Worm (Caenorhabditis elegans) whole organism, L4 larva: ENCODE data around the gene fipr-13.
A peak's percentile ranks its signal among the peaks of the same experiment; 100 is the strongest.

ENCODE experiments used
- T26A8.4 ChIP-seq: fragments of 200-800 bp; sonication (Bioruptor generic); IDR thresholded peaks from 2 replicates; pipeline ENCODE4 v1.3.6; 2022; ENCODE audit warnings: missing genetic modification characterization, missing compliant biosample characterization
- Y105C5A.15 ChIP-seq: fragments of 200-800 bp; sonication (Bioruptor generic); IDR thresholded peaks from 2 replicates; pipeline ENCODE4 v1.3.6; 2022; ENCODE audit warnings: missing genetic modification characterization, missing compliant biosample characterization
- Y75B8A.6 ChIP-seq: fragments of 200-800 bp; sonication (Bioruptor generic); IDR thresholded peaks from 2 replicates; pipeline ENCODE4 v1.3.6; 2022; ENCODE audit warnings: missing genetic modification reagents, missing genetic modification characterization, missing compliant biosample characterization
- ZK337.2 ChIP-seq: fragments of 200-800 bp; sonication (Bioruptor generic); IDR thresholded peaks from 2 replicates; pipeline ENCODE4 v1.3.6; 2022; ENCODE audit warnings: missing genetic modification reagents, missing genetic modification characterization, missing compliant biosample characterization
- aha-1 ChIP-seq: fragments of 150-350 bp; peaks from one replicate; lab custom pipeline; 2014; ENCODE audit warnings: missing biosample characterization, missing genetic modification characterization
- aly-2 ChIP-seq: sonication (generic microtip); optimal IDR thresholded peaks from 2 replicates; lab custom pipeline; 2018; ENCODE audit warnings: missing biosample characterization, missing genetic modification characterization
- arid-1 ChIP-seq: fragments of 200-800 bp; sonication (Bioruptor generic); conservative IDR thresholded peaks from 2 replicates; pipeline ENCODE4 v1.3.6; 2022; ENCODE audit warnings: missing genetic modification reagents, missing genetic modification characterization, missing compliant biosample characterization
- ceh-20 ChIP-seq: fragments of 200-800 bp; sonication (Bioruptor generic); IDR thresholded peaks from 2 replicates; pipeline ENCODE4 v1.3.6; 2022; ENCODE audit warnings: missing genetic modification reagents, missing genetic modification characterization, missing compliant biosample characterization
- ceh-62 ChIP-seq: sonication (generic microtip); optimal IDR thresholded peaks from 2 replicates; lab custom pipeline; 2017; ENCODE audit warnings: missing biosample characterization, missing genetic modification characterization
- daf-16 ChIP-seq, 3 experiments: sonication (generic microtip); optimal IDR thresholded peaks; 2 replicates each; lab custom pipeline; 2016 to 2017; ENCODE audit warnings: missing genetic modification characterization in 3 of 3, missing genetic modification reagents in 3 of 3, mild to moderate bottlenecking in 2 of 3, missing compliant biosample characterization in 2 of 3, missing biosample characterization in 1 of 3, moderate library complexity in 1 of 3
- daf-19 ChIP-seq: fragments of 200-800 bp; sonication (Bioruptor generic); conservative IDR thresholded peaks from 2 replicates; pipeline ENCODE4 v1.3.6; 2022; ENCODE audit warnings: missing genetic modification characterization, missing compliant biosample characterization
- dmd-8 ChIP-seq: fragments of 200-800 bp; sonication (Bioruptor generic); IDR thresholded peaks from 2 replicates; pipeline ENCODE4 v1.3.6; 2022; ENCODE audit warnings: missing genetic modification characterization, missing compliant biosample characterization
- dpl-1 ChIP-seq: fragments of 150-350 bp; optimal IDR thresholded peaks from 2 replicates; lab custom pipeline; 2014; ENCODE audit warnings: missing biosample characterization, missing genetic modification reagents, missing genetic modification characterization
- duxl-1 ChIP-seq: sonication (generic microtip); optimal IDR thresholded peaks from 2 replicates; lab custom pipeline; 2016; ENCODE audit warnings: mild to moderate bottlenecking, missing genetic modification characterization, moderate library complexity, missing compliant biosample characterization; ENCODE audit not compliant: poor library complexity
- dve-1 ChIP-seq: sonication (generic microtip); optimal IDR thresholded peaks from 2 replicates; lab custom pipeline; 2017; ENCODE audit warnings: antibody characterized with exemption, mild to moderate bottlenecking, missing genetic modification characterization, missing compliant biosample characterization; ENCODE audit not compliant: insufficient read depth
- fkh-10 ChIP-seq: fragments of 150-350 bp; optimal IDR thresholded peaks from 2 replicates; lab custom pipeline; 2014; ENCODE audit warnings: missing biosample characterization, missing genetic modification reagents, missing genetic modification characterization
- hif-1 ChIP-seq, 2 experiments: sonication (generic microtip); optimal IDR thresholded peaks; 2 replicates each; lab custom pipeline; 2016 to 2017; ENCODE audit warnings: missing compliant biosample characterization in 2 of 2, missing genetic modification characterization in 2 of 2, missing genetic modification reagents in 2 of 2, missing genotype in 2 of 2, mild to moderate bottlenecking in 1 of 2
- hlh-30 ChIP-seq: sonication (generic microtip); optimal IDR thresholded peaks from 2 replicates; lab custom pipeline; 2017; ENCODE audit warnings: antibody characterized with exemption, mild to moderate bottlenecking, missing genetic modification characterization, missing compliant biosample characterization; ENCODE audit not compliant: insufficient read depth
- hmg-1.1 ChIP-seq: fragments of 200-800 bp; sonication (Bioruptor generic); IDR thresholded peaks from 2 replicates; pipeline ENCODE4 v1.3.6; 2022; ENCODE audit warnings: missing genetic modification reagents, missing genetic modification characterization, missing compliant biosample characterization
- lin-15B ChIP-seq: fragments of 150-350 bp; sonication (generic microtip); optimal IDR thresholded peaks from 3 replicates; lab custom pipeline; 2014; ENCODE audit warnings: missing biosample characterization, missing genetic modification characterization
- lin-29 ChIP-seq: fragments of 200-800 bp; sonication (Bioruptor generic); IDR thresholded peaks from 2 replicates; pipeline ENCODE4 v1.3.6; 2022; ENCODE audit warnings: missing genetic modification reagents, missing genetic modification characterization, missing compliant biosample characterization
- mdl-1 ChIP-seq, 2 experiments: fragments of 150-350 bp in 1 of 2; sonication (generic microtip) in 1 of 2; optimal IDR thresholded peaks; 2 replicates each; lab custom pipeline; 2014 to 2017; ENCODE audit warnings: missing biosample characterization in 2 of 2, missing genetic modification characterization in 2 of 2
- mes-2 ChIP-seq: sonication (generic microtip); optimal IDR thresholded peaks from 2 replicates; lab custom pipeline; 2016; ENCODE audit warnings: missing genotype, mild to moderate bottlenecking, missing genetic modification characterization, missing compliant biosample characterization; ENCODE audit not compliant: poor library complexity, severe bottlenecking
- mxl-3 ChIP-seq: fragments of 200-800 bp; sonication (Bioruptor generic); optimal IDR thresholded peaks from 2 replicates; lab custom pipeline; 2018; ENCODE audit warnings: mild to moderate bottlenecking, missing genetic modification characterization, missing compliant biosample characterization
- nhr-102 ChIP-seq: sonication (generic microtip); optimal IDR thresholded peaks from 2 replicates; lab custom pipeline; 2016; ENCODE audit warnings: mild to moderate bottlenecking, missing genetic modification characterization, moderate library complexity, missing compliant biosample characterization
- nhr-25 ChIP-seq: sonication (generic microtip); optimal IDR thresholded peaks from 2 replicates; lab custom pipeline; 2017; ENCODE audit warnings: missing genetic modification characterization, mild to moderate bottlenecking, missing compliant biosample characterization, antibody characterized with exemption, moderate library complexity, borderline replicate concordance; ENCODE audit not compliant: insufficient read depth
- nhr-28 ChIP-seq: fragments of 150-350 bp; optimal IDR thresholded peaks from 2 replicates; lab custom pipeline; 2014; ENCODE audit warnings: missing biosample characterization, missing genetic modification characterization
- nhr-48 ChIP-seq: sonication (generic microtip); optimal IDR thresholded peaks from 2 replicates; lab custom pipeline; 2016; ENCODE audit warnings: mild to moderate bottlenecking, missing genetic modification characterization, missing compliant biosample characterization
- nhr-6 ChIP-seq: fragments of 150-350 bp; optimal IDR thresholded peaks from 2 replicates; lab custom pipeline; 2014; ENCODE audit warnings: missing biosample characterization, missing genetic modification characterization
- nhr-77 ChIP-seq: fragments of 150-350 bp; optimal IDR thresholded peaks from 2 replicates; lab custom pipeline; 2014; ENCODE audit warnings: missing biosample characterization, missing genetic modification characterization
- pha-4 ChIP-seq, 2 experiments: fragments of 150-350 bp in 1 of 2; fragments of 200-800 bp in 1 of 2; sonication (Bioruptor generic) in 1 of 2; IDR thresholded peaks in 1 of 2; optimal IDR thresholded peaks in 1 of 2; 2 replicates each; pipeline versions ENCODE4 v1.3.6 to Lab custom; 2014 to 2022; ENCODE audit warnings: missing genetic modification characterization in 2 of 2, missing genetic modification reagents in 2 of 2, missing biosample characterization in 1 of 2, missing compliant biosample characterization in 1 of 2
- php-3 ChIP-seq: fragments of 200-800 bp; sonication (Bioruptor generic); IDR thresholded peaks from 2 replicates; pipeline ENCODE4 v1.3.6; 2022; ENCODE audit warnings: missing genetic modification reagents, missing genetic modification characterization, missing compliant biosample characterization
- pqm-1 ChIP-seq: sonication (generic microtip); optimal IDR thresholded peaks from 2 replicates; lab custom pipeline; 2017; ENCODE audit warnings: missing biosample characterization, missing genetic modification characterization
- rbr-2 ChIP-seq: sonication (generic microtip); optimal IDR thresholded peaks from 2 replicates; lab custom pipeline; 2016; ENCODE audit warnings: missing genotype, missing genetic modification characterization, missing compliant biosample characterization
- saeg-2 ChIP-seq: fragments of 200-800 bp; sonication (Bioruptor generic); IDR thresholded peaks from 2 replicates; pipeline ENCODE4 v1.3.6; 2022; ENCODE audit warnings: missing genetic modification reagents, missing genetic modification characterization, missing compliant biosample characterization
- sdz-12 ChIP-seq: fragments of 200-800 bp; sonication (Bioruptor generic); optimal IDR thresholded peaks from 2 replicates; lab custom pipeline; 2018; ENCODE audit warnings: mild to moderate bottlenecking, missing genetic modification characterization, missing compliant biosample characterization
- set-16 ChIP-seq: fragments of 200-800 bp; sonication (Bioruptor generic); IDR thresholded peaks from 2 replicates; pipeline ENCODE4 v1.3.6; 2022; ENCODE audit warnings: missing genetic modification reagents, missing genetic modification characterization, missing compliant biosample characterization
- skn-1 ChIP-seq: fragments of 150-350 bp; optimal IDR thresholded peaks from 2 replicates; lab custom pipeline; 2014; ENCODE audit warnings: missing biosample characterization, missing genetic modification characterization
- snpc-1.2 ChIP-seq: fragments of 200-800 bp; sonication (Bioruptor generic); IDR thresholded peaks from 2 replicates; pipeline ENCODE4 v1.3.6; 2022; ENCODE audit warnings: missing genetic modification reagents, missing genetic modification characterization, missing compliant biosample characterization
- unc-130 ChIP-seq: sonication (generic microtip); optimal IDR thresholded peaks from 2 replicates; lab custom pipeline; 2016; ENCODE audit warnings: missing genetic modification reagents, missing genetic modification characterization, missing compliant biosample characterization
- unc-39 ChIP-seq: sonication (generic microtip); optimal IDR thresholded peaks from 2 replicates; lab custom pipeline; 2017; ENCODE audit warnings: missing biosample characterization, missing genetic modification characterization
- unc-62 ChIP-seq, 3 experiments: fragments of 150-350 bp in 1 of 3; sonication (generic microtip); optimal IDR thresholded peaks in 2 of 3; peaks in 1 of 3; 1 replicate in 1 of 3; 2 replicates in 2 of 3; lab custom pipeline; 2014 to 2017; ENCODE audit warnings: missing biosample characterization in 3 of 3, missing genetic modification characterization in 3 of 3, missing genetic modification reagents in 3 of 3, missing genotype in 1 of 3
- vab-7 ChIP-seq: fragments of 200-800 bp; sonication (Bioruptor generic); IDR thresholded peaks from 2 replicates; pipeline ENCODE4 v1.3.6; 2022; ENCODE audit warnings: missing genetic modification reagents, missing genetic modification characterization, missing compliant biosample characterization
- zfp-3 ChIP-seq: fragments of 200-800 bp; sonication (Bioruptor generic); conservative IDR thresholded peaks from 2 replicates; pipeline ENCODE4 v1.3.6; 2022; ENCODE audit warnings: missing genetic modification reagents, missing genetic modification characterization, missing compliant biosample characterization
- ztf-11 ChIP-seq: fragments of 150-350 bp; optimal IDR thresholded peaks from 2 replicates; lab custom pipeline; 2014; ENCODE audit warnings: missing biosample characterization, missing genetic modification characterization

The fipr-13 gene

ce11 chrV:10036275-10036674, 28.0 kb upstream of the fipr-13 start, which contains the start of gene T06E8.2 (continued):
- TF ChIP-seq ztf-11 (no peak), daf-19 (no peak), arid-1 (no peak), hlh-30 (tag; lab: Kevin White, UChicago) (peak; percentile 82), zfp-3 (GFP tag; lab: Robert Waterston, UW) (no peak), sdz-12 (no peak), php-3 (GFP tag; lab: Robert Waterston, UW) (no peak), saeg-2 (GFP tag; lab: Robert Waterston, UW) (0 out of 2 replicates have a peak, but pooled peaks have one; percentile 53), Y75B8A.6 (GFP tag; lab: Robert Waterston, UW) (no peak), ZK337.2 (GFP tag; lab: Robert Waterston, UW) (no peak)

- TF ChIP-seq snpc-1.2 (GFP tag; lab: Robert Waterston, UW), result no peak
- no peak for TF ChIP-seq unc-130
- TF ChIP-seq duxl-1 (tag; lab: Kevin White, UChicago), result no peak
- TF ChIP-seq ceh-62, result no peak
- no peak for TF ChIP-seq hif-1 (tag; optimal IDR thresholded peaks at IDR 0.05; lab: Kevin White, UChicago)
- no peak for TF ChIP-seq arid-1
- TF ChIP-seq vab-7 (GFP tag; lab: Robert Waterston, UW), result no peak
- no peak for TF ChIP-seq Y105C5A.15 (GFP tag; lab: Robert Waterston, UW)
- TF ChIP-seq dmd-8 (GFP tag; lab: Robert Waterston, UW), result no peak
- no peak for TF ChIP-seq rbr-2 (tag; lab: Kevin White, UChicago)
Measured at ce11 chrV:10037040-10037439, 27.3 kb upstream of the fipr-13 start, which contains the start of gene F57A8.1. Gene F57A8.1 (plus strand): TSS chrV:10037340.

DNA sequence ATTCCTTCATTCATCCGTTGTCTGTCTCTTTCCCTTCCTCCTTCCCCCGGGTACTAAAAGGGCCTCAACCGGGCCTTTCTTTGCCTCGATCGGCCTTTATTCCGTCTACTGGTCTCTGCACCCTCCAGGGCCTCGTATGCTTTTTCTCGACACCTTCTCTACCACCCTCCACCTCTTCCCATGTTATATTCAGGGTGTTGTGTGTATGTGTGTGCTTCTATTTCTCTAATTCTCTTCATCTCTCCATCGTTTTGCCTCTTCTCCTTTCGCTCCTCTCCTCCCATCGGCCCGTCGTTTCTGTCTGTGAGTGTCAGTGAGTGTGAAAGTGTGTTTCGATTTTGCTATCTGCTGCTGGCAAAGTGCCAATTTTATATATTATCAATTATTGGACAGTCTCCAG, 24.5 kb upstream of the fipr-13 start:
- TF ChIP-seq mes-2, result peak; percentile 82
- TF ChIP-seq unc-39 (tag; lab: Kevin White, UChicago), result no peak
- TF ChIP-seq nhr-28, result peak; percentile 90
- TF ChIP-seq dpl-1 (GFP tag; lab: Kevin White, UChicago), result peak; percentile 30
- peak in 1 of 2 experiments; percentile 6 for TF ChIP-seq daf-16 (GFP tag; optimal IDR thresholded peaks at IDR 0.05; lab: Kevin White, UChicago)
- TF ChIP-seq daf-16 (tag; optimal IDR thresholded peaks at IDR 0.05; lab: Kevin White, UChicago), result peak; percentile 74
- TF ChIP-seq mxl-3 (GFP tag; lab: Kevin White, UChicago), result peak; percentile 68
- no peak for TF ChIP-seq dmd-8 (GFP tag; lab: Robert Waterston, UW)
- TF ChIP-seq aly-2 (tag; lab: Kevin White, UChicago), result no peak
- peak; percentile 59 for TF ChIP-seq nhr-48 (tag; lab: Kevin White, UChicago)
- peak; percentile 70 for TF ChIP-seq nhr-6 (tag; lab: Kevin White, UChicago)
- TF ChIP-seq pqm-1 (tag; lab: Kevin White, UChicago), result peak; percentile 58
- peak; percentile 97 for TF ChIP-seq aha-1
- TF ChIP-seq zfp-3 (GFP tag; lab: Robert Waterston, UW), result no peak
- peak; percentile 24 to 79 for TF ChIP-seq mdl-1 (tag; optimal IDR thresholded peaks at IDR 0.05; lab: Kevin White, UChicago)
- TF ChIP-seq pha-4 (GFP tag; IDR thresholded peaks at IDR 0.05; lab: Robert Waterston, UW), result peak; percentile 25; the same call in 1 of the 2 replicates
- TF ChIP-seq pha-4 (tag; optimal IDR thresholded peaks at IDR 0.05; lab: Kevin White, UChicago), result peak; percentile 22
- TF ChIP-seq nhr-77, result peak; percentile 65
- TF ChIP-seq hmg-1.1, result peak; percentile 82
- TF ChIP-seq lin-15B (tag; lab: Kevin White, UChicago), result no peak
- no peak for TF ChIP-seq snpc-1.2 (GFP tag; lab: Robert Waterston, UW)
- TF ChIP-seq dve-1 (tag; lab: Kevin White, UChicago), result peak; percentile 91
- TF ChIP-seq ceh-20 (GFP tag; lab: Robert Waterston, UW), result peak; percentile 56; the same call in 1 of the 2 replicates
- no peak for TF ChIP-seq fkh-10 (GFP tag; lab: Kevin White, UChicago)
- peak; percentile 1 for TF ChIP-seq nhr-25
- no peak for TF ChIP-seq skn-1 (tag; lab: Kevin White, UChicago)
- no peak for TF ChIP-seq Y75B8A.6 (GFP tag; lab: Robert Waterston, UW)
- peak; percentile 54 for TF ChIP-seq nhr-102 (tag; lab: Kevin White, UChicago)
- TF ChIP-seq unc-62 (GFP tag; optimal IDR thresholded peaks at IDR 0.05 in 1 of 2; lab: Kevin White, UChicago), result peak in 1 of 2 experiments; percentile 32
- no peak for TF ChIP-seq unc-62 (tag; optimal IDR thresholded peaks at IDR 0.05; lab: Kevin White, UChicago)
- peak; percentile 46 for TF ChIP-seq set-16 (GFP tag; lab: Robert Waterston, UW)
- TF ChIP-seq lin-29 (GFP tag; lab: Robert Waterston, UW), result no peak
- peak; percentile 45; the same call in 1 of the 2 replicates for TF ChIP-seq T26A8.4
